Fruit fly (Drosophila melanogaster): ENCODE results near the gene O-fut2.
A peak's percentile ranks its signal among the peaks of the same experiment; 100 is the strongest.

O-fut2 gene

DNA sequence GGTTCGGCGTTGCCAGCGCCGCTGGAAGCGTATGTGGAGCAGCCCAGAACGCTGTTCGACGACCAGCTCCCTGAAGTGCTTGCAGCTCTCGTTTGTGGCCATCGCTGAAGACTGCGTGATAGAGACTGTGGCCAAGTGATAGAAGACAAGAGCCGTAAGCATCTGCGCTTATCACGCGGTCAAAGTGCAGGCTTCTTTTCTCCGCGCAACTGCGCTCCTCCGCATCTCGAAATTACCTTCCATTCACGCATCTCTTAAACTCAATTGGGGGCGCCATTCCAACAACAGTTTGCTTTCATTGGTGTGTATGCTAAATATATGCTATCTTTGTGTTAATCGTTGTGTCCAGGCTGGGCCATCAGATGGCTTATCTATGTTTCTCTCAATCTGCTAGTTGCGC is 4.3 kb downstream of the O-fut2 start, which contains the start of gene CG14787:
CG14787 (minus strand) TSS at position 133 of the 400 bp plus-strand sequence.
- no peak for TF ChIP-seq E2f1 (GFP tag; IDR thresholded peaks at IDR 0.05)
- no peak for TF ChIP-seq stc (GFP tag; IDR thresholded peaks at IDR 0.05)
- TF ChIP-seq nom (GFP tag; optimal IDR thresholded peaks at IDR 0.05) = peak; percentile 58
- TF ChIP-seq Drgx (GFP tag; IDR thresholded peaks at IDR 0.05) = 0 out of 2 replicates have a peak, but pooled peaks have one; percentile 37
- TF ChIP-seq slp2 (GFP tag; optimal IDR thresholded peaks at IDR 0.05) = no peak
- TF ChIP-seq chm (GFP tag; IDR thresholded peaks at IDR 0.05) = no peak
- peak in 1 of 2 experiments; percentile 52 for TF ChIP-seq Pdp1 (GFP tag; optimal IDR thresholded peaks at IDR 0.05)

DNA sequence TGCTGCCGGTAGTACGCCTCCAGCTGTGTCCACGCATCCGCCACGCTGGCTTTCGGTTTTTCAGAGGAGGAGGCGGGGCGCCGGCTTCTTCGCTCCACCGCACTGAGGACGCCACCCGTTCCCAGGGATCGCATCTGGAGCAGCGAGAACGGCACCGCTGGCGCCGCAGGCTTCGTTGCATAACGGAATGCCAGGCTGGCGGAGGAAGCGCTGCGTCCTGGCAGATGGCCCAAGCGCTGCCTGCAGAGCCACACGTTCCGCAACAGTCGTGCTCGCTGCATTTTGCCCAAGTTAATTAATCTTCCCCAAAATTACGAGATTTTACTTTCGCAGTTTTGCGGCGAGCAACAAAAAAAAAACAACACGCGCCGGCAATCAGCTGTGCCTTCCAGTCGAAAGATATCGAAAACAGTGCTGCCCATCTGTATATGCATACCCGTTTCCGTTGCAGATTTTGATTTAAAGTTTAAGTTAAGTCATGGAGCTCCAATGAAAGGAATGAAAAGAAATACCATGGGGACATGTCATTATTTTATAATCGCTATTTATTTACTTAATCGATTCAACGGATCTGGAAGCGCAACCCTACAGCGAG is 5.4 kb downstream of the O-fut2 start, which contains the start of gene Lrpprc2:
Lrpprc2 (minus strand) TSS at position 340 of the 595 bp plus-strand sequence.
- TF ChIP-seq CG14710 (tag; optimal IDR thresholded peaks at IDR 0.05) = peak; percentile 24
- no peak for TF ChIP-seq CG10366 (GFP tag; IDR thresholded peaks at IDR 0.05)
- TF ChIP-seq row (GFP tag; IDR thresholded peaks at IDR 0.05) = no peak
- TF ChIP-seq crp (GFP tag; optimal IDR thresholded peaks at IDR 0.05) = peak; percentile 4 to 90
- TF ChIP-seq zfh2 (GFP tag; optimal IDR thresholded peaks at IDR 0.05) = no peak
- peak; percentile 34 for TF ChIP-seq pfk (GFP tag; optimal IDR thresholded peaks at IDR 0.05)
- TF ChIP-seq CG14860 (GFP tag; IDR thresholded peaks at IDR 0.05; ENCODE audit: partially characterized antibody) = no peak
- no peak for TF ChIP-seq Gsc (GFP tag; IDR thresholded peaks at IDR 0.05)
- TF ChIP-seq Dref (GFP tag; IDR thresholded peaks at IDR 0.05) = peak; percentile 63
- TF ChIP-seq odd (GFP tag; optimal IDR thresholded peaks at IDR 0.05) = no peak
- peak; percentile 2 for TF ChIP-seq wek (GFP tag; optimal IDR thresholded peaks at IDR 0.05)
- TF ChIP-seq pzg (GFP tag; optimal IDR thresholded peaks at IDR 0.05) = peak; percentile 36
- peak in 1 of 2 experiments; percentile 95 for TF ChIP-seq Pdp1 (GFP tag; optimal IDR thresholded peaks at IDR 0.05)
- peak; percentile 80 for TF ChIP-seq Ets97D (GFP tag; optimal IDR thresholded peaks at IDR 0.05)
- TF ChIP-seq kni (GFP tag; optimal IDR thresholded peaks at IDR 0.05) = peak; percentile 12
- TF ChIP-seq vvl (GFP tag; IDR thresholded peaks at IDR 0.05) = 0 out of 2 replicates have a peak, but pooled peaks have one; percentile 17
- peak; percentile 16 for TF ChIP-seq CG10431 (GFP tag; optimal IDR thresholded peaks at IDR 0.05)
- TF ChIP-seq fd102C (GFP tag; optimal IDR thresholded peaks at IDR 0.05) = no peak
- TF ChIP-seq tup (GFP tag; optimal IDR thresholded peaks at IDR 0.05) = no peak
- 0 out of 4 replicates have a peak, but pooled peaks have one; percentile 27 for TF ChIP-seq Dll (GFP tag; IDR thresholded peaks at IDR 0.05; ENCODE audit: partially characterized antibody)
- TF ChIP-seq CG13123 (GFP tag; optimal IDR thresholded peaks at IDR 0.05) = no peak
- peak; percentile 35; the same call in 1 of the 2 replicates for TF ChIP-seq unc-4 (GFP tag; IDR thresholded peaks at IDR 0.05; ENCODE audit: partially characterized antibody)
- peak; percentile 56 for TF ChIP-seq CG15514 (GFP tag; optimal IDR thresholded peaks at IDR 0.05)
- TF ChIP-seq CG34422 (GFP tag; IDR thresholded peaks at IDR 0.05) = peak; percentile 52; the same call in 1 of the 3 replicates
- no peak for TF ChIP-seq HHEX (GFP tag; optimal IDR thresholded peaks at IDR 0.05)
- peak; percentile 64; the same call in 1 of the 3 replicates for TF ChIP-seq ci (GFP tag; IDR thresholded peaks at IDR 0.05)
- TF ChIP-seq Scr (GFP tag; IDR thresholded peaks at IDR 0.05; ENCODE audit: partially characterized antibody) = 0 out of 2 replicates have a peak, but pooled peaks have one; percentile 16
- peak; percentile 28 for TF ChIP-seq CG34376 (GFP tag; optimal IDR thresholded peaks at IDR 0.05)
- peak; percentile 39 for TF ChIP-seq MESR4 (GFP tag; optimal IDR thresholded peaks at IDR 0.05)
- no peak for TF ChIP-seq tap (tag; optimal IDR thresholded peaks at IDR 0.05)
- TF ChIP-seq CG10267 (tag; optimal IDR thresholded peaks at IDR 0.05) = peak; percentile 10
- peak; percentile 62 for TF ChIP-seq CG2116 (GFP tag; optimal IDR thresholded peaks at IDR 0.05)
- TF ChIP-seq Hr51 (GFP tag; optimal IDR thresholded peaks at IDR 0.05) = no peak
- peak; percentile 24 for TF ChIP-seq dm (GFP tag; optimal IDR thresholded peaks at IDR 0.05)
- TF ChIP-seq NfI (GFP tag; optimal IDR thresholded peaks at IDR 0.05) = peak; percentile 24
- TF ChIP-seq CG4820 (GFP tag; optimal IDR thresholded peaks at IDR 0.05) = no peak
- TF ChIP-seq CG42726 (GFP tag; IDR thresholded peaks at IDR 0.05; ENCODE audit: partially characterized antibody) = no peak
- no peak for TF ChIP-seq CG8765 (GFP tag; IDR thresholded peaks at IDR 0.05)
- peak; percentile 72 for TF ChIP-seq E2f2 (GFP tag; IDR thresholded peaks at IDR 0.05)
- TF ChIP-seq dmrt99B (tag; optimal IDR thresholded peaks at IDR 0.05) = no peak
